Worm (Caenorhabditis elegans): Measurements from ENCODE around the gene coa-1.
A peak's percentile ranks its signal among the peaks of the same experiment; 100 is the strongest.

The coa-1 gene

DNA sequence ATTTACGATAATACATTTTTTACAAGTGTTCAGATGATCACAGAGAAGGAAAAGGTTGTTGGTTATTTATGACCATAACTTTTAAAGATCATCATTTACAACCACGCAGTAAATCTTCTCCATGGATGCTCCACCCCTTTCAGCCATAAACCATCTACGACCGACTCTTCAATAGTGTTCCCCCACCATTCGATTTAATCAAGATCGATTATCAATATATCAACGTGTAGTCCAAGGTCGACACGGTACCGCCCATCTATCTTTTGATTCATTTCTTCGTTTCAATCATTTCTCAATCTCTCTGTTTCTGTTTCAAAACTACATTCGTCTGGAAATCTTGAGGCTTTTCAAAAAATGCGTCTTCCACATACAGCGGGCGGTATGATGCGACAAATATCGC, 39.7 kb downstream of the coa-1 start, which contains the start of gene aass-1:
Gene aass-1 (plus strand): TSS at position 301 of the 400 bp plus-strand sequence.
- TF ChIP-seq him-1 (tag; optimal IDR thresholded peaks at IDR 0.05) (no peak), dao-5 (tag; optimal IDR thresholded peaks at IDR 0.05) (no peak), W03F9.2 (tag; optimal IDR thresholded peaks at IDR 0.05) (no peak)

DNA sequence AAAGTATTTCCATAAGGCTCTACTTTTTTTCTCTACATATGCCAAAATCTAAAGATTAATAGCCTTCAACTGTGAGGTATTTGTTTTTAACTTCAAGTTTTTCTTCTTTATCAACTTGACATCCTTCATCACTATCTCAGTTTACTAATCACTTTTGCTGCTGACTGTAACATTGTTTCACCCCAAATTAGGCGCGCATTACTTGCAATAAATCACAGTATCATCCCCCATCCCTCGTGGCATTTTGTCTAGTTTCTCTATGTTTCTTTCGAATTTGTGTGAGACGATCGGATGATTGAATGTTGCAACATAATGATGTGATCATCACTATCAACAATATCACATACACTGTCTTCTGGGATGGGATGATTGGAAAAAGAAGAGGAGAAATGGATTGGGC, 42.4 kb downstream of the coa-1 start:
- no peak for TF ChIP-seq dao-5 (tag; optimal IDR thresholded peaks at IDR 0.05)
- TF ChIP-seq W03F9.2 (tag; optimal IDR thresholded peaks at IDR 0.05): no peak
- no peak for TF ChIP-seq him-1 (tag; optimal IDR thresholded peaks at IDR 0.05)

DNA sequence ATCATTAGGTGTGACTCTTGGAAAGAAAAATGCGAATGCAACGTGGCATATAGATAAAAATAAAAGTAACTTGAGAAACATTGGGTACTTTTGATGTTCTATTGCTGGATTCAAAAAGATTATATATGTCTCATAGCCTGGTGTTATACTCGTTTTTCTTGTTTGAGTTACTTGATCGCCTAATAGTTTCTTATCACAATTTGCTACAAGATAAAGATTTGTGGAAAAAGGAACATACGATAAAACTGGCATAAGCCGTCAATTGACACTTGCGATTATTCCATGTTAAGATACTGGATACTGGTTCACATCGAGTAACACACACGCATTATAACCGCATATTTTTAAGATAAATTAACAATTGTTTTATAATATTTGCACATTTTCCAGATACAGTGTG, 47.4 kb downstream of the coa-1 start, which contains the start of gene grl-19:
Gene grl-19 (minus strand): TSS at position 101 of the 400 bp plus-strand sequence.
- TF ChIP-seq dao-5 (tag; optimal IDR thresholded peaks at IDR 0.05): no peak
- no peak for TF ChIP-seq W03F9.2 (tag; optimal IDR thresholded peaks at IDR 0.05)
- TF ChIP-seq him-1 (tag; optimal IDR thresholded peaks at IDR 0.05): no peak

DNA sequence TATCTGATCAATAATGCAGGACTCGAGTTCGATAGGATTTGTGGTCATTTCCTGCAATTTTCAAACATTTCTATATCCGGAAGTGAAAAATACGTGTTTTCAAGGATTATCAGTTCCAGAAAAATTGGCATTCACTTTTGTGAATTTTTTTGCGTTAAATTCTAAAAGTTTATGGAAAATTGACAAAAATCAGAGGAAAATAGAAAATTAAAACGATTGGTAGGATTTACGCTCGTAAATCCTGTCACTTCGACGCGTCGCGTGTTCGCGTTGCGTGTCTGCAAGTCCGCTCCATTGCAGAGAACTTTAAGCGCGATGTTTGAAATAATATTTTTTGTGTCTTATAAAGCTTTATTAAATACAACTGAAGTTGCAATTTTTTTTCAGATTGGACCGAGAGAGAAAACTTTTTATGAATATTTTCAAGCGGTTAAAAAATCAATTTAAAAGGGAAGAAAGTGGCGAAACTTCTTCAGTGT, 50.3 kb downstream of the coa-1 start, which contains the start of gene rcat-1:
Gene rcat-1 (minus strand): TSS at position 51 of the 479 bp plus-strand sequence.
- no peak for TF ChIP-seq him-1 (tag; optimal IDR thresholded peaks at IDR 0.05)
- TF ChIP-seq W03F9.2 (tag; optimal IDR thresholded peaks at IDR 0.05): peak; percentile 56

DNA sequence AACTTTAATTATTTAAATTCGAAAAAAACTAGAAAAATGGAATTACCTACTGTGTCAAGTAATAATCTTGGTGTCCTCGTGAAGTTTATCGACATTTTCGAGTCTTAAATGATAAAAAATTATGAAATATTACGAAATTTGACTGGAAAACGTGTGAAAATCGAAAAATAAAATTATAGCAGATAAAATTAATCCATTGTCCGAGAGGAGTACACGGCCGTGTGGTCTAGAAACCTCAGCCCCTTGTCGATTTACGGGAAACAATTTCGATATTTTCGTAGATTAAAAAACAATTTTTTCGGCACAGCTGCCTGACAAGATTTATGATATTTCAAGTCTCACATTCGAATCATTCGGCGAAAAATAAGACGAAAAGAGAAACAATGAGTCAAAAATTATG, 52.0 kb downstream of the coa-1 start, which contains the start of gene R02D3.8:
Gene R02D3.8 (minus strand): TSS at position 109 of the 400 bp plus-strand sequence.
- TF ChIP-seq dao-5 (tag; optimal IDR thresholded peaks at IDR 0.05): no peak
